Fruit fly (Drosophila melanogaster) whole organism, wandering third instar larva: ENCODE data around the gene CG10222.

Experiments
- Abd-B ChIP-seq: fragments of >200 bp; optimal IDR thresholded peaks from 2 replicates; lab custom pipeline; 2017; ENCODE audit warnings: missing biosample characterization, missing genetic modification characterization
- CG32264 ChIP-seq: fragments of 200-800 bp; sonication (Bioruptor generic); optimal IDR thresholded peaks from 2 replicates; lab custom pipeline; 2016; ENCODE audit warnings: missing biosample characterization, missing genetic modification characterization
- CG9705 ChIP-seq: fragments of 200-800 bp; sonication (Bioruptor generic); optimal IDR thresholded peaks from 2 replicates; lab custom pipeline; 2018; ENCODE audit warnings: missing biosample characterization, mild to moderate bottlenecking, missing genetic modification characterization
- CrebA ChIP-seq: fragments of 200-800 bp; sonication (Bioruptor generic); optimal IDR thresholded peaks from 2 replicates; lab custom pipeline; 2016; ENCODE audit warnings: missing biosample characterization, mild to moderate bottlenecking, missing genetic modification characterization, borderline replicate concordance
- Dfd ChIP-seq: fragments of >200 bp; optimal IDR thresholded peaks from 2 replicates; lab custom pipeline; 2017; ENCODE audit warnings: missing biosample characterization, missing genetic modification characterization
- Dif ChIP-seq: fragments of 200-275, 200-300 bp; sonication (Bioruptor generic); optimal IDR thresholded peaks from 2 replicates; lab custom pipeline; 2018; ENCODE audit warnings: missing biosample characterization, missing genetic modification characterization; ENCODE audit not compliant: partially characterized antibody
- GATAd ChIP-seq: sonication (Bioruptor generic); optimal IDR thresholded peaks from 2 replicates; lab custom pipeline; 2016; ENCODE audit warnings: missing biosample characterization, missing genetic modification characterization
- HLH106 ChIP-seq: fragments of 200-800 bp; optimal IDR thresholded peaks from 3 replicates; lab custom pipeline; 2019; ENCODE audit warnings: missing biosample characterization, mild to moderate bottlenecking, missing genetic modification characterization, moderate library complexity
- Hnf4 ChIP-seq: fragments of 200-800 bp; sonication (Bioruptor generic); optimal IDR thresholded peaks from 2 replicates; lab custom pipeline; 2016; ENCODE audit warnings: missing biosample characterization, mild to moderate bottlenecking, missing genetic modification characterization
- Hr78 ChIP-seq: fragments of >200 bp; optimal IDR thresholded peaks from 2 replicates; lab custom pipeline; 2017; ENCODE audit warnings: missing biosample characterization, missing genetic modification characterization
- Hr83 ChIP-seq: fragments of 200-300 bp; sonication (Bioruptor generic); optimal IDR thresholded peaks from 2 replicates; lab custom pipeline; 2016; ENCODE audit warnings: missing biosample characterization, mild to moderate bottlenecking, missing genetic modification characterization, moderate library complexity; ENCODE audit not compliant: poor library complexity, severe bottlenecking
- Jra ChIP-seq: sonication (Bioruptor generic); optimal IDR thresholded peaks from 2 replicates; lab custom pipeline; 2016; ENCODE audit warnings: missing biosample characterization, missing genetic modification characterization
- Mio ChIP-seq: sonication (Bioruptor generic); optimal IDR thresholded peaks from 2 replicates; lab custom pipeline; 2016; ENCODE audit warnings: missing biosample characterization, missing genetic modification characterization
- Myc ChIP-seq: fragments of >200 bp; optimal IDR thresholded peaks from 2 replicates; lab custom pipeline; 2017
- N ChIP-seq: fragments of >200 bp; optimal IDR thresholded peaks from 2 replicates; lab custom pipeline; 2018; ENCODE audit warnings: missing biosample characterization, missing external identifiers, missing genetic modification characterization
- OdsH ChIP-seq: fragments of 200-800 bp; sonication (Bioruptor generic); optimal IDR thresholded peaks from 2 replicates; lab custom pipeline; 2016; ENCODE audit warnings: missing biosample characterization, mild to moderate bottlenecking, missing genetic modification characterization
- Rel ChIP-seq, 2 experiments: fragments of 200-800 bp; sonication (Bioruptor generic) in 1 of 2; optimal IDR thresholded peaks; 2 replicates in 1 of 2; 3 replicates in 1 of 2; lab custom pipeline; 2016 to 2019; ENCODE audit warnings: mild to moderate bottlenecking in 2 of 2, missing biosample characterization in 2 of 2, missing genetic modification characterization in 2 of 2, moderate library complexity in 1 of 2
- Sp1 ChIP-seq: fragments of 200-800 bp; sonication (Bioruptor generic); optimal IDR thresholded peaks from 3 replicates; lab custom pipeline; 2019; ENCODE audit warnings: missing biosample characterization, mild to moderate bottlenecking, missing genetic modification characterization, moderate library complexity
- Vsx2 ChIP-seq: fragments of 200-300, 225-300 bp; sonication (Bioruptor generic); optimal IDR thresholded peaks from 2 replicates; lab custom pipeline; 2018; ENCODE audit warnings: missing biosample characterization, missing genetic modification characterization; ENCODE audit not compliant: partially characterized antibody
- br ChIP-seq: fragments of 200-800 bp; sonication (Bioruptor generic); optimal IDR thresholded peaks from 2 replicates; lab custom pipeline; 2016; ENCODE audit warnings: missing biosample characterization, missing genetic modification characterization
- brk ChIP-seq: fragments of 200-800 bp; sonication (Bioruptor generic); optimal IDR thresholded peaks from 2 replicates; lab custom pipeline; 2016; ENCODE audit warnings: missing biosample characterization, mild to moderate bottlenecking, missing genetic modification characterization
- dl ChIP-seq, 2 experiments: fragments of 175-275, 200-275 bp in 1 of 2; fragments of 200-275 bp in 1 of 2; sonication (Bioruptor generic); optimal IDR thresholded peaks; lab custom pipeline; 2018; ENCODE audit warnings: mild to moderate bottlenecking in 2 of 2, missing biosample characterization in 2 of 2, missing genetic modification characterization in 2 of 2, moderate library complexity in 2 of 2; ENCODE audit not compliant: partially characterized antibody in 2 of 2, insufficient read depth in 1 of 2
- dmrt93B ChIP-seq: fragments of 200-800 bp; sonication (Bioruptor generic); optimal IDR thresholded peaks from 2 replicates; lab custom pipeline; 2018; ENCODE audit warnings: missing biosample characterization, mild to moderate bottlenecking, missing genetic modification characterization
- dsf ChIP-seq: sonication (Bioruptor generic); optimal IDR thresholded peaks from 2 replicates; lab custom pipeline; 2016; ENCODE audit warnings: missing biosample characterization, missing genetic modification characterization, borderline replicate concordance
- ey ChIP-seq: fragments of 200-800 bp; sonication (Bioruptor generic); optimal IDR thresholded peaks from 2 replicates; lab custom pipeline; 2016; ENCODE audit warnings: missing biosample characterization, missing genetic modification characterization
- foxo ChIP-seq, 2 experiments: fragments of 200-800 bp; sonication (Bioruptor generic); optimal IDR thresholded peaks; 2 replicates in 1 of 2; 3 replicates in 1 of 2; lab custom pipeline; 2016 to 2017; ENCODE audit warnings: missing biosample characterization in 2 of 2, missing genetic modification characterization in 2 of 2
- fru ChIP-seq: fragments of 200-800 bp; sonication (Bioruptor generic); optimal IDR thresholded peaks from 3 replicates; lab custom pipeline; 2016; ENCODE audit warnings: missing biosample characterization, mild to moderate bottlenecking, missing genetic modification characterization
- h ChIP-seq: fragments of 200-800 bp; sonication (Bioruptor generic); optimal IDR thresholded peaks from 3 replicates; lab custom pipeline; 2016; ENCODE audit warnings: missing biosample characterization, mild to moderate bottlenecking, missing genetic modification characterization
- jim ChIP-seq: fragments of 175-275, 200-325 bp; sonication (Bioruptor generic); optimal IDR thresholded peaks from 2 replicates; lab custom pipeline; 2016; ENCODE audit warnings: missing biosample characterization, mild to moderate bottlenecking, missing genetic modification characterization
- lola ChIP-seq: fragments of >200 bp; optimal IDR thresholded peaks from 2 replicates; lab custom pipeline; 2017; ENCODE audit warnings: missing biosample characterization, missing genetic modification characterization
- pan ChIP-seq: fragments of >200 bp; optimal IDR thresholded peaks from 2 replicates; lab custom pipeline; 2017
- psq ChIP-seq: fragments of 200-800 bp; sonication (Bioruptor generic); optimal IDR thresholded peaks from 3 replicates; lab custom pipeline; 2017; ENCODE audit warnings: missing biosample characterization, mild to moderate bottlenecking, missing genetic modification characterization, moderate library complexity
- rgr ChIP-seq: fragments of 200-800 bp; sonication (Bioruptor generic); optimal IDR thresholded peaks from 3 replicates; lab custom pipeline; 2016; ENCODE audit warnings: missing biosample characterization, mild to moderate bottlenecking, missing genetic modification characterization
- sage ChIP-seq: fragments of 200-800 bp; sonication (Bioruptor generic); optimal IDR thresholded peaks from 2 replicates; lab custom pipeline; 2016; ENCODE audit warnings: missing biosample characterization, mild to moderate bottlenecking, missing genetic modification characterization
- sv ChIP-seq: fragments of 200-800 bp; sonication (Bioruptor generic); optimal IDR thresholded peaks from 3 replicates; lab custom pipeline; 2016; ENCODE audit warnings: missing biosample characterization, missing genetic modification characterization
- tai ChIP-seq: sonication (Bioruptor generic); optimal IDR thresholded peaks from 2 replicates; lab custom pipeline; 2016; ENCODE audit warnings: missing biosample characterization, missing genetic modification characterization
- usp ChIP-seq: fragments of >200 bp; optimal IDR thresholded peaks from 2 replicates; lab custom pipeline; 2017; ENCODE audit warnings: missing biosample characterization, missing genetic modification characterization
- woc ChIP-seq: sonication (Bioruptor generic); optimal IDR thresholded peaks from 2 replicates; lab custom pipeline; 2016; ENCODE audit warnings: missing biosample characterization, mild to moderate bottlenecking, missing genetic modification characterization

The CG10222 gene

DNA sequence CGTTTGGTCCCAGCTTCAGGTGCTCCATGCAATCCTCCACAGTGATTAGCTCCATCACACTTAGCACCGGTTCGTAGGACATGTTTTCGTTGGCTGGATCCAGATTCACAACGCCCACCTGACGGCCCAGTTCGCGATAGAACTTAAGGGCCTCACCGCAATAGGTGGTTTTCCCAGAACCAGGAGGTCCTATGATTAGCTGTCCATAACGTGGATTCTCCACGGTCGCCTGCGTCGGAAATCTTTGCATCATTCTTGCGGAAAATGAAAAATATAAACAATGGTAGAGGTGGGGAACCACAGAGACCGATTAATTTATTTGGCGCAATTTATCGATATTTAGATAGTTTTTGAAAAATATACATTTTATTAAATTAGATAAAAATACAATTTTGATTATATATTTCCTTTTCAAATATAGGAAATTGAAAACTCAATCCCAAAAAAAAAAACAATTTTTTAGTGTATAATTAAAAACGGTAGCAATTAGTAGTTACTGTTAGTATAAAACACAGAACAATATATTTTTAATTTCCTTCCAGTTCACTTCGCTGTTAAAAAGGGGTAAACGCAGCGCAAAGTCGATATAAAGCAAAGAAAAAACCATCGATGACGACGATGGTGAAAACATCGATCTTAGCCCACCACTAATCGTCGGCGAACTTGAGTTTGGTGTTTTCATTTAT lies at the start of gene CG10222, which contains the start of gene flr:
TSS of gene CG10222 (minus strand) at position 254 of the 686 bp plus-strand sequence.
TSS of gene flr (plus strand) at position 644 of the 686 bp plus-strand sequence.
- TF ChIP-seq Sp1 (no peak), Dfd (no peak), psq (peak; percentile 25), Mio (GFP tag; lab: Kevin White, UChicago) (no peak), HLH106 (peak; percentile 31), dmrt93B (GFP tag; lab: Kevin White, UChicago) (no peak), OdsH (GFP tag; lab: Kevin White, UChicago) (peak; percentile 11), dsf (GFP tag; lab: Kevin White, UChicago) (no peak), foxo (GFP tag; optimal IDR thresholded peaks at IDR 0.05; lab: Kevin White, UChicago) (no peak), ey (peak; percentile 25), brk (GFP tag; lab: Kevin White, UChicago) (no peak), Abd-B (no peak), Jra (GFP tag; lab: Kevin White, UChicago) (no peak), jim (no peak), woc (no peak), CG32264 (GFP tag; lab: Kevin White, UChicago) (no peak), Hr78 (no peak), CG9705 (GFP tag; lab: Kevin White, UChicago) (no peak), br (GFP tag; lab: Kevin White, UChicago) (no peak), sv (GFP tag; lab: Kevin White, UChicago) (no peak), usp (GFP tag; lab: Kevin White, UChicago) (no peak), h (GFP tag; lab: Kevin White, UChicago) (peak; percentile 23), tai (GFP tag; lab: Kevin White, UChicago) (no peak), CrebA (GFP tag; lab: Kevin White, UChicago) (no peak), sage (no peak), GATAd (GFP tag; lab: Kevin White, UChicago) (no peak), fru (GFP tag; lab: Kevin White, UChicago) (peak; percentile 4), N (GFP tag; lab: Kevin White, UChicago) (no peak), Hr83 (no peak), dl (GFP tag; optimal IDR thresholded peaks at IDR 0.05; lab: Kevin White, UChicago; ENCODE audit: insufficient read depth in 1 of 2, partially characterized antibody in 2 of 2) (no peak), rgr (GFP tag; lab: Kevin White, UChicago) (peak; percentile 41), Myc (lab: Kevin White, UChicago) (no peak), Hnf4 (no peak), lola (GFP tag; lab: Kevin White, UChicago) (no peak), pan (no peak), Rel (GFP tag; optimal IDR thresholded peaks at IDR 0.05; lab: Kevin White, UChicago) (no peak), Rel (tag; optimal IDR thresholded peaks at IDR 0.05; lab: Kevin White, UChicago) (peak; percentile 78), Dif (GFP tag; lab: Kevin White, UChicago) (no peak), Vsx2 (no peak)

dm6 chr3L:13457133-13457532 lies 44.9 kb upstream of the CG10222 start, which contains the start of gene CG10116:
TSS of gene CG10116 (minus strand) at chr3L:13457238.
- TF ChIP-seq rgr (GFP tag; lab: Kevin White, UChicago) (no peak), CrebA (GFP tag; lab: Kevin White, UChicago) (no peak), Mio (GFP tag; lab: Kevin White, UChicago) (no peak), sage (no peak), Abd-B (no peak), Vsx2 (no peak), h (GFP tag; lab: Kevin White, UChicago) (no peak), sv (GFP tag; lab: Kevin White, UChicago) (no peak), jim (no peak), Hr83 (no peak), br (GFP tag; lab: Kevin White, UChicago) (no peak), Sp1 (no peak), dmrt93B (GFP tag; lab: Kevin White, UChicago) (no peak), dl (GFP tag; optimal IDR thresholded peaks at IDR 0.05; lab: Kevin White, UChicago; ENCODE audit: insufficient read depth in 1 of 2, partially characterized antibody in 2 of 2) (no peak)
